Worm (Caenorhabditis elegans) whole organism, early embryonic: ENCODE measurements around the gene F36H12.17.

Source experiments
- B0310.2 ChIP-seq: sonication (generic microtip); optimal IDR thresholded peaks from 2 replicates; lab custom pipeline; 2016; ENCODE audit warnings: mild to moderate bottlenecking, missing genetic modification characterization, missing compliant biosample characterization
- aly-1 ChIP-seq: sonication (generic microtip); optimal IDR thresholded peaks from 2 replicates; lab custom pipeline; 2016; ENCODE audit warnings: missing genetic modification characterization, missing compliant biosample characterization
- ama-1 ChIP-seq: fragments of 150-350 bp; optimal IDR thresholded peaks from 2 replicates; lab custom pipeline; 2014
- ceh-13 ChIP-seq: fragments of 200-800 bp; sonication (Bioruptor generic); optimal IDR thresholded peaks from 2 replicates; lab custom pipeline; 2018; ENCODE audit warnings: mild to moderate bottlenecking, missing genetic modification characterization, missing compliant biosample characterization
- ceh-36 ChIP-seq: sonication (generic microtip); optimal IDR thresholded peaks from 2 replicates; lab custom pipeline; 2016; ENCODE audit warnings: missing genetic modification characterization, inconsistent platforms, missing compliant biosample characterization
- ets-7 ChIP-seq: sonication (generic microtip); optimal IDR thresholded peaks from 2 replicates; lab custom pipeline; 2016; ENCODE audit warnings: missing genotype, missing genetic modification characterization, missing compliant biosample characterization
- flt-1 ChIP-seq: fragments of 200-800 bp; sonication (Bioruptor generic); IDR thresholded peaks from 2 replicates; pipeline ENCODE4 v1.3.6; 2022; ENCODE audit warnings: missing genetic modification characterization, missing compliant biosample characterization
- hmbx-1 ChIP-seq: sonication (generic microtip); optimal IDR thresholded peaks from 2 replicates; lab custom pipeline; 2016; ENCODE audit warnings: mild to moderate bottlenecking, missing genetic modification characterization, missing compliant biosample characterization
- hmg-4 ChIP-seq: fragments of 200-800 bp; sonication (Bioruptor generic); optimal IDR thresholded peaks from 2 replicates; lab custom pipeline; 2018; ENCODE audit warnings: mild to moderate bottlenecking, missing genetic modification characterization, missing compliant biosample characterization
- hnd-1 ChIP-seq: sonication (generic microtip); optimal IDR thresholded peaks from 2 replicates; lab custom pipeline; 2016; ENCODE audit warnings: missing genetic modification characterization, missing compliant biosample characterization
- pes-1 ChIP-seq: fragments of 200-800 bp; sonication (Bioruptor generic); IDR thresholded peaks from 2 replicates; pipeline ENCODE4 v1.3.6; 2022; ENCODE audit warnings: missing genetic modification reagents, missing genetic modification characterization, missing compliant biosample characterization
- scrt-1 ChIP-seq: fragments of 200-800 bp; sonication (Bioruptor generic); IDR thresholded peaks from 2 replicates; pipeline ENCODE4 v1.3.6; 2022; ENCODE audit warnings: missing genetic modification characterization, missing compliant biosample characterization
- sea-1 ChIP-seq: fragments of 200-800 bp; sonication (Bioruptor generic); conservative IDR thresholded peaks from 2 replicates; pipeline ENCODE4 v1.3.6; 2022; ENCODE audit warnings: missing genetic modification characterization, missing compliant biosample characterization
- tra-4 ChIP-seq: sonication (generic microtip); optimal IDR thresholded peaks from 2 replicates; lab custom pipeline; 2017; ENCODE audit warnings: missing genetic modification characterization, missing compliant biosample characterization

ce11 chrIV:5306040-5306439 lies 28.4 kb upstream of the F36H12.17 start, which contains the start of gene ZK354.8:
- TF ChIP-seq pes-1 (GFP tag; lab: Robert Waterston, UW) (no peak), scrt-1 (GFP tag; lab: Robert Waterston, UW) (no peak), ama-1 (no peak), tra-4 (tag; lab: Kevin White, UChicago) (no peak), flt-1 (GFP tag; lab: Robert Waterston, UW) (no peak), hmg-4 (no peak), B0310.2 (no peak), aly-1 (tag; lab: Kevin White, UChicago) (no peak), ceh-13 (no peak), sea-1 (GFP tag; lab: Robert Waterston, UW) (no peak), ceh-36 (tag; lab: Kevin White, UChicago) (no peak), hnd-1 (no peak), ets-7 (tag; lab: Kevin White, UChicago) (no peak), hmbx-1 (tag; lab: Kevin White, UChicago) (no peak)
